Worm (Caenorhabditis elegans): ENCODE data around the gene ZK180.6.

The ZK180.6 gene

ce11 chrIV:4513269-4513819, 11.5 kb downstream of the ZK180.6 start, which contains the start of gene sar-1 (continued):
- TF ChIP-seq lir-1 (GFP tag; conservative IDR thresholded peaks at IDR 0.05) (peak; percentile 64; the same call in 1 of the 2 replicates), lsy-27 (tag; optimal IDR thresholded peaks at IDR 0.05; ENCODE audit: borderline replicate concordance, insufficient read depth) (no peak), F33H1.4 (GFP tag; IDR thresholded peaks at IDR 0.05) (peak; percentile 72), die-1 (tag; optimal IDR thresholded peaks at IDR 0.05) (no peak), nfyb-1 (GFP tag; IDR thresholded peaks at IDR 0.05) (peak; percentile 65), dpl-1 (GFP tag; optimal IDR thresholded peaks at IDR 0.05) (peak; percentile 17), nhr-80 (tag; optimal IDR thresholded peaks at IDR 0.05) (peak; percentile 65), xnd-1 (tag; optimal IDR thresholded peaks at IDR 0.05) (peak; percentile 58), D2030.7 (GFP tag; IDR thresholded peaks at IDR 0.05) (peak; percentile 66), efl-1 (GFP tag; optimal IDR thresholded peaks at IDR 0.05) (peak; percentile 55), athp-1 (tag; optimal IDR thresholded peaks at IDR 0.05) (peak; percentile 9), pha-4 (tag; optimal IDR thresholded peaks at IDR 0.05) (no peak), ztf-25 (GFP tag; IDR thresholded peaks at IDR 0.05) (no peak), somi-1 (GFP tag; optimal IDR thresholded peaks at IDR 0.05) (no peak), F39B2.1 (GFP tag; IDR thresholded peaks at IDR 0.05) (no peak), nfya-2 (GFP tag; IDR thresholded peaks at IDR 0.05) (no peak), mxl-1 (tag; optimal IDR thresholded peaks at IDR 0.05) (no peak), fkh-3 (tag; optimal IDR thresholded peaks at IDR 0.05) (no peak), snpc-4 (GFP tag; optimal IDR thresholded peaks at IDR 0.05) (no peak), snpc-4 (tag; optimal IDR thresholded peaks at IDR 0.05) (peak in 2 of 4 experiments; percentile 65 to 70), cebp-2 (GFP tag; IDR thresholded peaks at IDR 0.05) (no peak), ztf-18 (tag; optimal IDR thresholded peaks at IDR 0.05) (peak; percentile 97), hrde-1 (tag; optimal IDR thresholded peaks at IDR 0.05; ENCODE audit: borderline replicate concordance) (no peak), mel-28 (tag; optimal IDR thresholded peaks at IDR 0.05; ENCODE audit: borderline replicate concordance) (no peak), madf-8 (GFP tag; conservative IDR thresholded peaks at IDR 0.05) (peak; percentile 63), sdz-38 (tag; optimal IDR thresholded peaks at IDR 0.05) (no peak), C06A6.2 (GFP tag; conservative IDR thresholded peaks at IDR 0.05) (0 out of 2 replicates have a peak, but pooled peaks have one; percentile 34), F57C9.4 (tag; optimal IDR thresholded peaks at IDR 0.05) (no peak), bed-2 (GFP tag; IDR thresholded peaks at IDR 0.05) (no peak), Y95B8A.8 (GFP tag; IDR thresholded peaks at IDR 0.05) (no peak), F37B4.10 (GFP tag; IDR thresholded peaks at IDR 0.05) (no peak), ztf-3 (GFP tag; optimal IDR thresholded peaks at IDR 0.05) (no peak), hmg-1.2 (GFP tag; IDR thresholded peaks at IDR 0.05) (peak; percentile 53), B0261.1 (tag; optimal IDR thresholded peaks at IDR 0.05) (no peak), tlf-1 (GFP tag; optimal IDR thresholded peaks at IDR 0.05) (peak; percentile 81), let-607 (tag; optimal IDR thresholded peaks at IDR 0.05) (peak; percentile 98), rec-8 (tag; optimal IDR thresholded peaks at IDR 0.05) (no peak), ztf-6 (GFP tag; IDR thresholded peaks at IDR 0.05) (no peak), lin-40 (tag; optimal IDR thresholded peaks at IDR 0.05) (peak; percentile 86), lag-1 (GFP tag; IDR thresholded peaks at IDR 0.05) (no peak), rpc-1 (optimal IDR thresholded peaks at IDR 0.05) (no peak), rpc-1 (tag; optimal IDR thresholded peaks at IDR 0.05) (no peak), nhr-179 (tag; optimal IDR thresholded peaks at IDR 0.05) (no peak), him-1 (tag; optimal IDR thresholded peaks at IDR 0.05) (no peak), ccch-3 (GFP tag; optimal IDR thresholded peaks at IDR 0.05) (no peak), Y67H2A.10 (GFP tag; conservative IDR thresholded peaks at IDR 0.05) (no peak), chd-7 (tag; optimal IDR thresholded peaks at IDR 0.05) (peak; percentile 68), Y53G8AR.9 (GFP tag; conservative IDR thresholded peaks at IDR 0.05) (peak; percentile 80; the same call in 1 of the 2 replicates), Y79H2A.3 (GFP tag; conservative IDR thresholded peaks at IDR 0.05) (no peak)

Data from whole organism, young adult.